Worm (Caenorhabditis elegans) whole organism, L2 larva: ENCODE measurements around the gene F34D10.8.

Source experiments
- aly-2 ChIP-seq: fragments of 150-350 bp; optimal IDR thresholded peaks from 2 replicates; lab custom pipeline; 2014; ENCODE audit warnings: missing biosample characterization, missing genetic modification characterization
- elt-1 ChIP-seq: fragments of 150-350 bp; optimal IDR thresholded peaks from 2 replicates; lab custom pipeline; 2014; ENCODE audit warnings: missing biosample characterization, missing genetic modification characterization
- fos-1 ChIP-seq: fragments of 150-350 bp; optimal IDR thresholded peaks from 2 replicates; lab custom pipeline; 2014; ENCODE audit warnings: missing biosample characterization, missing genetic modification characterization
- lin-39 ChIP-seq: fragments of 150-350 bp; optimal IDR thresholded peaks from 2 replicates; lab custom pipeline; 2014; ENCODE audit warnings: missing biosample characterization, missing genetic modification reagents, missing genetic modification characterization
- nhr-129 ChIP-seq: fragments of 150-350 bp; optimal IDR thresholded peaks from 2 replicates; lab custom pipeline; 2014; ENCODE audit warnings: missing biosample characterization, missing genetic modification characterization
- nhr-77 ChIP-seq: fragments of 150-350 bp; optimal IDR thresholded peaks from 2 replicates; lab custom pipeline; 2014; ENCODE audit warnings: missing biosample characterization, missing genetic modification characterization
- snpc-4 ChIP-seq: fragments of 150-350 bp; optimal IDR thresholded peaks from 2 replicates; lab custom pipeline; 2014; ENCODE audit warnings: missing biosample characterization, missing genetic modification characterization
- unc-55 ChIP-seq: fragments of 150-350 bp; sonication (generic microtip); optimal IDR thresholded peaks from 3 replicates; lab custom pipeline; 2014; ENCODE audit warnings: missing biosample characterization, missing genetic modification reagents, missing genetic modification characterization
- unc-62 ChIP-seq: fragments of 150-350 bp; optimal IDR thresholded peaks from 2 replicates; lab custom pipeline; 2014; ENCODE audit warnings: missing biosample characterization, missing genetic modification reagents, missing genetic modification characterization
- zag-1 ChIP-seq: fragments of 150-350 bp; optimal IDR thresholded peaks from 2 replicates; lab custom pipeline; 2014; ENCODE audit warnings: missing biosample characterization, missing genetic modification characterization
- ztf-11 ChIP-seq: sonication (generic microtip); optimal IDR thresholded peaks from 2 replicates; lab custom pipeline; 2017; ENCODE audit warnings: missing biosample characterization, missing genetic modification characterization

DNA sequence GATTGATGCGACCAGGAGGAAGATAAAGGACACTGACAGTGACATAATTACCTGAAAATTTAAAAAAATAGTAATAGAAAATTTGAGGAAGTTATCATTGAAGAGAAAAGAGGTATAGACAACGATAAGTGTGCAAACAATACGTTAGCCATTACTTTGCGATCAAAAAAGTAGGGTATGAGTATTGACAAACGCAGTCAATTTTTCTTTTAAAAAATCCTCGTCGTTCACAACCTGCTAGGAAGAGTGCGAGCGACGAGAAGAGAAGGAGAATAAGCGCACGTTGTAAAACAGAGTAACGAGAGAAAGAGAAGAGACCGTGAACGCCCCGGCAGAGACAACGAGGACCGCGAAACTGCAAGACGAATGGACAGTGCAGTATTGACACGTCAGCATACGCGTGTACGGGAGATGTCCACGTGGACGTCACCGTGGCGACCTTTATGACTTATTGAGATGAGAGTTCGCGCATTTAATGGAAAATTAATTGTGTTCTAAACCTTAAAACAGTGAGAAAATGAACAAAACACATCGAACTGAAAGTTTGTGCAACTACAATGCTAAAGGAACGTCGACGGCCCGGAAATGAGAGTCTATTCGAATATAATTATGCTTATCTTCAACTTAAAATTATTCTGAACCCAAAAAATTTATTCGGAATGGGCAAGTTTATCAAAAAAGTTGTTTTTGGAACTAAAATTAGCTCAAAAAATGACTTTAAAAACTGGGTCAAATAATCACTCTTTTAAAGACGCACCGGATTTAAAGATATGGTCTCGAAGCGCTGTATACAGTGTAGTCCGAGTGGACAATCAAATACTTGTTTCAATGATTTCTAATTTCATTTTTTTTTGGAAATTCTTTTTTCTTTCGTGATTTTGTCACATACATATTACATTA is 28.9 kb upstream of the F34D10.8 start, which contains the start of the genes pdi-1 and C14B1.2:
- no peak for TF ChIP-seq lin-39 (tag; lab: Kevin White, UChicago)
- TF ChIP-seq nhr-129 (tag; lab: Kevin White, UChicago): peak; percentile 57
- TF ChIP-seq fos-1: peak; percentile 87
- no peak for TF ChIP-seq nhr-77 (tag; lab: Kevin White, UChicago)
- no peak for TF ChIP-seq elt-1
- TF ChIP-seq unc-62: no peak
- TF ChIP-seq ztf-11: no peak
- no peak for TF ChIP-seq snpc-4 (tag; lab: Kevin White, UChicago)
- no peak for TF ChIP-seq zag-1 (tag; lab: Kevin White, UChicago)
- TF ChIP-seq aly-2 (tag; lab: Kevin White, UChicago): no peak
- TF ChIP-seq unc-55 (GFP tag; lab: Kevin White, UChicago): peak; percentile 21
